Worm (Caenorhabditis elegans): Measurements from ENCODE around the gene C25A8.1.

C25A8.1 gene

ce11 chrIV:7043430-7043829 is 32.5 kb downstream of the C25A8.1 start:
- TF ChIP-seq aly-2 (tag; optimal IDR thresholded peaks at IDR 0.05) (no peak), ztf-4 (tag; optimal IDR thresholded peaks at IDR 0.05) (no peak), hmg-11 (tag; optimal IDR thresholded peaks at IDR 0.05) (no peak), nhr-23 (tag; optimal IDR thresholded peaks at IDR 0.05) (no peak), zag-1 (tag; optimal IDR thresholded peaks at IDR 0.05) (no peak), elt-3 (tag; optimal IDR thresholded peaks at IDR 0.05) (no peak), nhr-76 (tag; optimal IDR thresholded peaks at IDR 0.05) (no peak), nhr-77 (tag; optimal IDR thresholded peaks at IDR 0.05) (no peak), sea-2 (GFP tag; optimal IDR thresholded peaks at IDR 0.05) (no peak), nhr-28 (tag; optimal IDR thresholded peaks at IDR 0.05) (no peak), fkh-10 (GFP tag; optimal IDR thresholded peaks at IDR 0.05) (no peak), pqm-1 (tag; optimal IDR thresholded peaks at IDR 0.05) (no peak), nhr-12 (tag; optimal IDR thresholded peaks at IDR 0.05) (no peak)

ce11 chrIV:7044552-7045139 is 33.7 kb downstream of the C25A8.1 start, which contains the start of gene tin-9.1:
tin-9.1 (minus strand) TSS chrIV:7044602.
- TF ChIP-seq ceh-82 (tag; optimal IDR thresholded peaks at IDR 0.05): no peak
- no peak for TF ChIP-seq nhr-12 (tag; optimal IDR thresholded peaks at IDR 0.05)
- peak; percentile 19 for TF ChIP-seq elt-1 (tag; optimal IDR thresholded peaks at IDR 0.05)
- no peak for TF ChIP-seq egl-27 (tag; optimal IDR thresholded peaks at IDR 0.05)
- TF ChIP-seq ztf-11 (tag; optimal IDR thresholded peaks at IDR 0.05): no peak
- peak; percentile 35 for TF ChIP-seq nhr-43 (tag; optimal IDR thresholded peaks at IDR 0.05; ENCODE audit: poor library complexity, severe bottlenecking)
- no peak for TF ChIP-seq ZK546.5 (tag; optimal IDR thresholded peaks at IDR 0.05)
- TF ChIP-seq nhr-23 (tag; optimal IDR thresholded peaks at IDR 0.05): peak; percentile 80
- TF ChIP-seq snpc-4 (tag; optimal IDR thresholded peaks at IDR 0.05): peak; percentile 88
- TF ChIP-seq elt-2 (tag; optimal IDR thresholded peaks at IDR 0.05): peak; percentile 34
- peak; percentile 47 for TF ChIP-seq jun-1 (tag; optimal IDR thresholded peaks at IDR 0.05)
- no peak for TF ChIP-seq lsy-12 (tag; optimal IDR thresholded peaks at IDR 0.05)
- TF ChIP-seq pha-4 (tag; optimal IDR thresholded peaks at IDR 0.05): peak; percentile 89
- TF ChIP-seq lin-15B (tag; optimal IDR thresholded peaks at IDR 0.05): peak; percentile 76
- peak; percentile 40 for TF ChIP-seq hmg-11 (tag; optimal IDR thresholded peaks at IDR 0.05)
- TF ChIP-seq tbx-2 (tag; optimal IDR thresholded peaks at IDR 0.05): peak; percentile 35
- peak; percentile 11 for TF ChIP-seq pqm-1 (tag; optimal IDR thresholded peaks at IDR 0.05)
- peak; percentile 35 for TF ChIP-seq ceh-28 (tag; optimal IDR thresholded peaks at IDR 0.05)
- peak; percentile 2 for TF ChIP-seq R02D3.7 (tag; optimal IDR thresholded peaks at IDR 0.05)
- TF ChIP-seq nhr-25 (tag; optimal IDR thresholded peaks at IDR 0.05): peak; percentile 55
- TF ChIP-seq nfya-1 (tag; optimal IDR thresholded peaks at IDR 0.05; ENCODE audit: insufficient read depth): peak; percentile 84

- TF ChIP-seq aly-2 (tag; optimal IDR thresholded peaks at IDR 0.05) (no peak), skn-1 (tag; optimal IDR thresholded peaks at IDR 0.05) (peak; percentile 34), elt-2 (tag; optimal IDR thresholded peaks at IDR 0.05) (peak; percentile 59), pqm-1 (tag; optimal IDR thresholded peaks at IDR 0.05) (peak; percentile 24)
Measured at ce11 chrIV:7045362-7045936, 34.5 kb downstream of the C25A8.1 start.

- TF ChIP-seq sea-2 (GFP tag; optimal IDR thresholded peaks at IDR 0.05) (no peak), egl-27 (tag; optimal IDR thresholded peaks at IDR 0.05) (no peak), nhr-25 (tag; optimal IDR thresholded peaks at IDR 0.05) (peak; percentile 4), elt-1 (tag; optimal IDR thresholded peaks at IDR 0.05) (peak; percentile 7), nhr-237 (tag; optimal IDR thresholded peaks at IDR 0.05) (no peak), pha-4 (tag; optimal IDR thresholded peaks at IDR 0.05) (peak; percentile 62), nhr-23 (tag; optimal IDR thresholded peaks at IDR 0.05) (peak; percentile 27), pqm-1 (tag; optimal IDR thresholded peaks at IDR 0.05) (peak; percentile 56), nhr-76 (tag; optimal IDR thresholded peaks at IDR 0.05) (no peak), mdl-1 (tag; optimal IDR thresholded peaks at IDR 0.05) (no peak), nhr-43 (tag; optimal IDR thresholded peaks at IDR 0.05; ENCODE audit: poor library complexity, severe bottlenecking) (no peak), unc-62 (GFP tag; optimal IDR thresholded peaks at IDR 0.05) (no peak), elt-3 (tag; optimal IDR thresholded peaks at IDR 0.05) (no peak), ama-1 (optimal IDR thresholded peaks at IDR 0.05) (peak; percentile 18), nhr-11 (tag; optimal IDR thresholded peaks at IDR 0.05) (no peak), R02D3.7 (tag; optimal IDR thresholded peaks at IDR 0.05) (no peak), nfya-1 (tag; optimal IDR thresholded peaks at IDR 0.05; ENCODE audit: insufficient read depth) (peak; percentile 26), lsy-12 (tag; optimal IDR thresholded peaks at IDR 0.05) (no peak), unc-39 (tag; optimal IDR thresholded peaks at IDR 0.05) (no peak), eor-1 (tag; optimal IDR thresholded peaks at IDR 0.05) (no peak), nhr-28 (tag; optimal IDR thresholded peaks at IDR 0.05) (no peak), fkh-2 (tag; optimal IDR thresholded peaks at IDR 0.05) (no peak), ceh-82 (tag; optimal IDR thresholded peaks at IDR 0.05) (no peak), elt-2 (tag; optimal IDR thresholded peaks at IDR 0.05) (peak; percentile 39), nhr-67 (tag; optimal IDR thresholded peaks at IDR 0.05) (no peak), skn-1 (tag; optimal IDR thresholded peaks at IDR 0.05) (no peak), ceh-16 (tag; optimal IDR thresholded peaks at IDR 0.05) (no peak), tbx-2 (tag; optimal IDR thresholded peaks at IDR 0.05) (no peak), ztf-4 (tag; optimal IDR thresholded peaks at IDR 0.05) (no peak), daf-12 (tag; optimal IDR thresholded peaks at IDR 0.05) (no peak), jun-1 (tag; optimal IDR thresholded peaks at IDR 0.05) (no peak)
Measured at ce11 chrIV:7046641-7047361, 35.9 kb downstream of the C25A8.1 start.
